2 worm cellular contexts compared by ENCODE assay signal in genomic region chrIII:11635000-11635399, ce11.
TF ChIP-seq lines count a peak whose summit lies in the region.

No protein-coding gene starts in this region.

TF ChIP-seq in whole organism, early embryonic, 17 proteins besides CTCF, POLR2A, EP300 and RAD21:
- TF ChIP-seq aly-1 (tag; optimal IDR thresholded peaks at IDR 0.05; lab: Kevin White, UChicago) (no peak), ceh-13 (GFP tag; optimal IDR thresholded peaks at IDR 0.05; lab: Kevin White, UChicago) (no peak), ets-7 (tag; optimal IDR thresholded peaks at IDR 0.05; lab: Kevin White, UChicago) (no peak), hmbx-1 (tag; optimal IDR thresholded peaks at IDR 0.05; lab: Kevin White, UChicago) (no peak), ceh-36 (tag; optimal IDR thresholded peaks at IDR 0.05; lab: Kevin White, UChicago) (peak; percentile 63), tra-4 (tag; optimal IDR thresholded peaks at IDR 0.05; lab: Kevin White, UChicago) (no peak)

TF ChIP-seq in whole organism, late embryonic, 69 proteins besides CTCF, POLR2A, EP300 and RAD21:
- TF ChIP-seq ceh-14 (tag; optimal IDR thresholded peaks at IDR 0.05; lab: Kevin White, UChicago) (no peak), dve-1 (tag; optimal IDR thresholded peaks at IDR 0.05; lab: Kevin White, UChicago) (peak; percentile 51), dmd-4 (tag; optimal IDR thresholded peaks at IDR 0.05; lab: Kevin White, UChicago; ENCODE audit: borderline replicate concordance) (no peak), fax-1 (tag; optimal IDR thresholded peaks at IDR 0.05; lab: Kevin White, UChicago) (no peak)
